Fruit fly (Drosophila melanogaster): Measurements from ENCODE around the gene Arr2.

Gene Arr2

dm6 chr3L:8672199-8673059, 23.7 kb upstream of the Arr2 start (continued):
- no peak for TF ChIP-seq wor (GFP tag; IDR thresholded peaks at IDR 0.05)
- peak; percentile 41 for TF ChIP-seq CG13424 (tag; optimal IDR thresholded peaks at IDR 0.05)
- no peak for TF ChIP-seq Awh (GFP tag; IDR thresholded peaks at IDR 0.05)
- TF ChIP-seq Kr (GFP tag; optimal IDR thresholded peaks at IDR 0.05), result no peak
- TF ChIP-seq CG17802 (tag; optimal IDR thresholded peaks at IDR 0.05), result no peak
- TF ChIP-seq CG6791 (GFP tag; IDR thresholded peaks at IDR 0.05; ENCODE audit: partially characterized antibody), result no peak
- no peak for TF ChIP-seq wek (GFP tag; optimal IDR thresholded peaks at IDR 0.05)
- no peak for TF ChIP-seq ci (GFP tag; IDR thresholded peaks at IDR 0.05)
- TF ChIP-seq knrl (GFP tag; IDR thresholded peaks at IDR 0.05; ENCODE audit: partially characterized antibody), result no peak
- TF ChIP-seq pum (GFP tag; optimal IDR thresholded peaks at IDR 0.05), result no peak
- TF ChIP-seq bsh (GFP tag; optimal IDR thresholded peaks at IDR 0.05), result peak in 1 of 2 experiments; percentile 9
- no peak for TF ChIP-seq ERR (GFP tag; optimal IDR thresholded peaks at IDR 0.05)
- TF ChIP-seq Opbp (GFP tag; IDR thresholded peaks at IDR 0.05; ENCODE audit: partially characterized antibody), result no peak
- TF ChIP-seq MESR4 (GFP tag; optimal IDR thresholded peaks at IDR 0.05), result no peak
- TF ChIP-seq CG15696 (tag; optimal IDR thresholded peaks at IDR 0.05), result no peak
- TF ChIP-seq en (GFP tag; optimal IDR thresholded peaks at IDR 0.05), result no peak
- peak; percentile 31 for TF ChIP-seq fu2 (GFP tag; optimal IDR thresholded peaks at IDR 0.05)
- TF ChIP-seq CG14050 (GFP tag; IDR thresholded peaks at IDR 0.05), result no peak; the same call in 2 of the 3 replicates
- no peak for TF ChIP-seq pros (GFP tag; optimal IDR thresholded peaks at IDR 0.05)
- TF ChIP-seq CG12155 (GFP tag; optimal IDR thresholded peaks at IDR 0.05), result peak; percentile 35
- no peak for TF ChIP-seq gsb (GFP tag; IDR thresholded peaks at IDR 0.05)
- TF ChIP-seq zfh1 (GFP tag; IDR thresholded peaks at IDR 0.05), result peak; percentile 48; the same call in 1 of the 3 replicates
- peak; percentile 70 for TF ChIP-seq lab (GFP tag; optimal IDR thresholded peaks at IDR 0.05)
- peak; percentile 59 for TF ChIP-seq CG10543 (GFP tag; optimal IDR thresholded peaks at IDR 0.05)
- no peak for TF ChIP-seq dmrt11E (tag; optimal IDR thresholded peaks at IDR 0.05)
- no peak for TF ChIP-seq Sry-β (GFP tag; optimal IDR thresholded peaks at IDR 0.05)
- peak; percentile 8 for TF ChIP-seq bab2 (GFP tag; optimal IDR thresholded peaks at IDR 0.05)
- peak; percentile 31 for TF ChIP-seq HmgZ (tag; optimal IDR thresholded peaks at IDR 0.05)
- no peak for TF ChIP-seq nerfin-2 (GFP tag; IDR thresholded peaks at IDR 0.05; ENCODE audit: partially characterized antibody)
- TF ChIP-seq vfl (GFP tag; optimal IDR thresholded peaks at IDR 0.05), result peak; percentile 20
- peak; percentile 47 for TF ChIP-seq Dip3 (GFP tag; optimal IDR thresholded peaks at IDR 0.05)
- no peak for TF ChIP-seq Nf-YC (tag; optimal IDR thresholded peaks at IDR 0.05)
- TF ChIP-seq NK7.1 (GFP tag; optimal IDR thresholded peaks at IDR 0.05), result no peak
- TF ChIP-seq CG6272 (GFP tag; IDR thresholded peaks at IDR 0.05), result no peak
- TF ChIP-seq jumu (GFP tag; optimal IDR thresholded peaks at IDR 0.05), result no peak
- TF ChIP-seq PHDP (tag; optimal IDR thresholded peaks at IDR 0.05), result peak; percentile 66
- TF ChIP-seq CG13123 (GFP tag; optimal IDR thresholded peaks at IDR 0.05), result no peak
- TF ChIP-seq tin (GFP tag; optimal IDR thresholded peaks at IDR 0.05), result no peak
- TF ChIP-seq CG31441 (GFP tag; IDR thresholded peaks at IDR 0.05), result peak; percentile 21; the same call in 1 of the 2 replicates
- TF ChIP-seq ap (GFP tag; IDR thresholded peaks at IDR 0.05), result no peak
- no peak for TF ChIP-seq Lim3 (GFP tag; IDR thresholded peaks at IDR 0.05)
- TF ChIP-seq Adf1 (GFP tag; IDR thresholded peaks at IDR 0.05), result peak; percentile 60
- no peak for TF ChIP-seq toy (GFP tag; IDR thresholded peaks at IDR 0.05)
- peak; percentile 59 for TF ChIP-seq Fer3 (tag; optimal IDR thresholded peaks at IDR 0.05)
- no peak for TF ChIP-seq eve (GFP tag; optimal IDR thresholded peaks at IDR 0.05)
- no peak for TF ChIP-seq D (optimal IDR thresholded peaks at IDR 0.05)
- TF ChIP-seq D (GFP tag; optimal IDR thresholded peaks at IDR 0.05), result no peak
- no peak for TF ChIP-seq CG16815 (GFP tag; optimal IDR thresholded peaks at IDR 0.05)
- TF ChIP-seq Camta (GFP tag; optimal IDR thresholded peaks at IDR 0.05), result no peak

All from whole organism, embryonic.